Worm (Caenorhabditis elegans): ENCODE data around the gene zig-2.

Gene zig-2

DNA sequence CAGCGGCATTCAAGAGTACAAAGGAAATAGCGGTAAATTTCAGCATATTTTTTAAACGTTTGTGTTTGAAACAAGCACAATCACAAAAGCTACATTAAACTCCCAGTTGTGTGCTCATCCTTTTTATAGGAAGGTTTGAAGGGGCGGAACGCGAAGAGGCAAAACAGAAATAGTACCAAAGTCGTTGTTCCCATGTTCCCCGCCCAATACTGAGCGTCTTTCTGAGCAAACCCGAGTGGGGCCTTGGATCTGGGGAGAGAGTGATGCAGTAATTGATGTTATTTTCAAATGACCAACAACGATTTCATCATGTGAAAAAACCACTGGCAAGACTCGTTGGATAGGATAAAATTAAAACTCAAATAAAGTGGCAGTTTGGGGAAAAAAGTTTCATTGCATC, at the start of gene zig-2:
zig-2 (minus strand) TSS at position 101 of the 400 bp plus-strand sequence.
- TF ChIP-seq ref-1 (GFP tag; conservative IDR thresholded peaks at IDR 0.05) (no peak), cog-1 (tag; optimal IDR thresholded peaks at IDR 0.05) (no peak), flt-1 (GFP tag; IDR thresholded peaks at IDR 0.05) (no peak)

DNA sequence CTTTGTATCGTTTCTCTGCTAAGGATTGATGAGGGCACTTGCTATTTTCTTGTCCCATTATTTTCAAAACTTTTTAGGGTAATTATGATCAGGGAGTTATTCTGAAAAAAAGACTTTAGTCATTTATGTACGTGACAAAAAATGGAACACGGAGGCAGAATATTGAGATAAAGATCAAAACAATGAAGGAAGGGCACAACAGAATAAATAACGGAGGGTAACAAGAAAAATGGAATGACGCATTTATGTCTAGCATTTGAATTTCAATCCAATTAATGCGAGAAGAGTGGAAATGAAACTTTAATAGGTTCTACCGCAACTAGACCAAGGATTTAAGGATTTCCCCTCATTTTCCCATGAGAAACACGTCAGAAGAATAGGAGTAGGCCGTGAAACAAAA, 37.1 kb upstream of the zig-2 start, which contains the start of gene glb-13:
glb-13 (minus strand) TSS at position 101 of the 400 bp plus-strand sequence.
- no peak for TF ChIP-seq T22C8.4 (GFP tag; IDR thresholded peaks at IDR 0.05)
- no peak for TF ChIP-seq cog-1 (tag; optimal IDR thresholded peaks at IDR 0.05)
- no peak for TF ChIP-seq ref-1 (GFP tag; conservative IDR thresholded peaks at IDR 0.05)
- TF ChIP-seq flt-1 (GFP tag; IDR thresholded peaks at IDR 0.05): no peak
- TF ChIP-seq klf-2 (GFP tag; conservative IDR thresholded peaks at IDR 0.05): no peak
- TF ChIP-seq tab-1 (GFP tag; IDR thresholded peaks at IDR 0.05): no peak
- no peak for TF ChIP-seq ztf-29 (GFP tag; IDR thresholded peaks at IDR 0.05)
- no peak for TF ChIP-seq med-1 (GFP tag; optimal IDR thresholded peaks at IDR 0.05; ENCODE audit: insufficient read depth)
- no peak for TF ChIP-seq ztf-23 (GFP tag; IDR thresholded peaks at IDR 0.05)

ce11 chrX:12375783-12376182, 34.5 kb upstream of the zig-2 start:
- TF ChIP-seq flt-1 (GFP tag; IDR thresholded peaks at IDR 0.05): no peak
- no peak for TF ChIP-seq cog-1 (tag; optimal IDR thresholded peaks at IDR 0.05)
- no peak for TF ChIP-seq ztf-29 (GFP tag; IDR thresholded peaks at IDR 0.05)
- TF ChIP-seq tab-1 (GFP tag; IDR thresholded peaks at IDR 0.05): no peak
- no peak for TF ChIP-seq ref-1 (GFP tag; conservative IDR thresholded peaks at IDR 0.05)
- no peak for TF ChIP-seq T22C8.4 (GFP tag; IDR thresholded peaks at IDR 0.05)
- no peak for TF ChIP-seq klf-2 (GFP tag; conservative IDR thresholded peaks at IDR 0.05)
- no peak for TF ChIP-seq med-1 (GFP tag; optimal IDR thresholded peaks at IDR 0.05; ENCODE audit: insufficient read depth)
- no peak for TF ChIP-seq ztf-23 (GFP tag; IDR thresholded peaks at IDR 0.05)

- no peak for TF ChIP-seq ref-1 (GFP tag; conservative IDR thresholded peaks at IDR 0.05)
- TF ChIP-seq cog-1 (tag; optimal IDR thresholded peaks at IDR 0.05): no peak
- no peak for TF ChIP-seq ztf-23 (GFP tag; IDR thresholded peaks at IDR 0.05)
- TF ChIP-seq flt-1 (GFP tag; IDR thresholded peaks at IDR 0.05): no peak
- TF ChIP-seq tab-1 (GFP tag; IDR thresholded peaks at IDR 0.05): no peak
- TF ChIP-seq klf-2 (GFP tag; conservative IDR thresholded peaks at IDR 0.05): no peak
- TF ChIP-seq ztf-29 (GFP tag; IDR thresholded peaks at IDR 0.05): no peak
- no peak for TF ChIP-seq med-1 (GFP tag; optimal IDR thresholded peaks at IDR 0.05; ENCODE audit: insufficient read depth)
- no peak for TF ChIP-seq T22C8.4 (GFP tag; IDR thresholded peaks at IDR 0.05)
Measured at ce11 chrX:12371321-12371720, 30.1 kb upstream of the zig-2 start, which contains the start of gene rif-1.2. Gene rif-1.2 (minus strand): TSS chrX:12371421.

ce11 chrX:12367498-12367897, 26.3 kb upstream of the zig-2 start:
- TF ChIP-seq cog-1 (tag; optimal IDR thresholded peaks at IDR 0.05) (no peak), ztf-29 (GFP tag; IDR thresholded peaks at IDR 0.05) (peak; percentile 47; the same call in 1 of the 2 replicates), ztf-23 (GFP tag; IDR thresholded peaks at IDR 0.05) (peak; percentile 85), med-1 (GFP tag; optimal IDR thresholded peaks at IDR 0.05; ENCODE audit: insufficient read depth) (peak; percentile 21), tab-1 (GFP tag; IDR thresholded peaks at IDR 0.05) (peak; percentile 81), klf-2 (GFP tag; conservative IDR thresholded peaks at IDR 0.05) (0 out of 2 replicates have a peak, but pooled peaks have one; percentile 34), T22C8.4 (GFP tag; IDR thresholded peaks at IDR 0.05) (peak; percentile 62), ref-1 (GFP tag; conservative IDR thresholded peaks at IDR 0.05) (peak; percentile 58; the same call in 1 of the 2 replicates), flt-1 (GFP tag; IDR thresholded peaks at IDR 0.05) (peak; percentile 92)

- TF ChIP-seq cog-1 (tag; optimal IDR thresholded peaks at IDR 0.05) (no peak), tab-1 (GFP tag; IDR thresholded peaks at IDR 0.05) (no peak), ztf-29 (GFP tag; IDR thresholded peaks at IDR 0.05) (no peak), ref-1 (GFP tag; conservative IDR thresholded peaks at IDR 0.05) (no peak), T22C8.4 (GFP tag; IDR thresholded peaks at IDR 0.05) (no peak), ztf-23 (GFP tag; IDR thresholded peaks at IDR 0.05) (no peak), flt-1 (GFP tag; IDR thresholded peaks at IDR 0.05) (no peak), klf-2 (GFP tag; conservative IDR thresholded peaks at IDR 0.05) (no peak)
Measured at ce11 chrX:12365388-12365787, 24.1 kb upstream of the zig-2 start, which contains the start of gene F19H6.4. Gene F19H6.4 (plus strand): TSS chrX:12365688.

DNA sequence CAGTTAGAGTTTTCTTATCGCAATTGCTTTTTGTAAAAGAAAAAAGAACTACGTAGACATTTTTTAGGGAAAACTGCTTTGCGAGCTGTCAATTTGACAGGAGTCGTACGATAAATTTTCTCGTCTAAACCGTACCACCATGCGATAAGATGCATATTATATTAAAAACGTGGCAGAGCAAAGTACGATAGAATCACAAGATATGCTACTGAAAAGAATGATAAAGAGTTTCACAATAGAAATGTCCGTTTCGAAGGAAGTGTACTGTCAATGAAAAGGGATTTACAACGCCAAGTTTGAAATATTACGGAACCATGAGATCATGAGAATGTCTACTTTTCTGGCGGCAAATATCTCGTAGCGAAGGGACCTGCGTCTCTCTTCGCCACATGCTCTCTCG, 23.6 kb upstream of the zig-2 start, which contains the start of gene F19H6.5:
F19H6.5 (minus strand) TSS at position 101 of the 400 bp plus-strand sequence.
- TF ChIP-seq T22C8.4 (GFP tag; IDR thresholded peaks at IDR 0.05) (no peak), cog-1 (tag; optimal IDR thresholded peaks at IDR 0.05) (no peak), ref-1 (GFP tag; conservative IDR thresholded peaks at IDR 0.05) (no peak), flt-1 (GFP tag; IDR thresholded peaks at IDR 0.05) (no peak), med-1 (GFP tag; optimal IDR thresholded peaks at IDR 0.05; ENCODE audit: insufficient read depth) (no peak), ztf-23 (GFP tag; IDR thresholded peaks at IDR 0.05) (no peak), tab-1 (GFP tag; IDR thresholded peaks at IDR 0.05) (no peak), klf-2 (GFP tag; conservative IDR thresholded peaks at IDR 0.05) (no peak), ztf-29 (GFP tag; IDR thresholded peaks at IDR 0.05) (no peak)

DNA sequence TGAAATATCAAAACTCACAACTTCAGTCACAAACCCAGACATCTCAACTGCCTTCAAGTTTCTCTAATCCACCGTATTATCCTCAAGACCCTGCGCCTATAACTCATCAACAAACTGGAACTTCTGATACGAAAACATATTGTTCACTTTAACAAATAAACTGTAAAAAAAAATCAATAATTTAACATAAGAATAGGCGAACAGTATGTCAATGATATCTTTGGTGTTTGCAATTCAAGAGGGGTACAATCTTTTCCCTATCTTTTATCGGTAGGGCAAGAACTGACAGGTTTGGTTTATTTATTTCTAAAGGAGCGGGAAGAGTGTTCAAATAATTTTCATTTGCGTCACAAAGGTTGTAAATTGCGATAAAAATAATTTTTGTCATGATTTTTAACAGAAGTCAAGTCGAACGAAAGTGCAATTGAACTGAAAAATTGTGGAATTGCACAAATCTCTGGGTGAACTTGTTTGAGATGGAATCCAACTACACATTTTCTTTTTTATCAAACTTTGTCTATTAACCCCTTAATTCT, 21.8 kb upstream of the zig-2 start:
- TF ChIP-seq flt-1 (GFP tag; IDR thresholded peaks at IDR 0.05) (no peak), tab-1 (GFP tag; IDR thresholded peaks at IDR 0.05) (no peak), T22C8.4 (GFP tag; IDR thresholded peaks at IDR 0.05) (peak; percentile 91), klf-2 (GFP tag; conservative IDR thresholded peaks at IDR 0.05) (peak; percentile 44; the same call in 1 of the 2 replicates), ztf-23 (GFP tag; IDR thresholded peaks at IDR 0.05) (0 out of 2 replicates have a peak, but pooled peaks have one; percentile 35), med-1 (GFP tag; optimal IDR thresholded peaks at IDR 0.05; ENCODE audit: insufficient read depth) (peak; percentile 12), cog-1 (tag; optimal IDR thresholded peaks at IDR 0.05) (peak; percentile 87)

DNA sequence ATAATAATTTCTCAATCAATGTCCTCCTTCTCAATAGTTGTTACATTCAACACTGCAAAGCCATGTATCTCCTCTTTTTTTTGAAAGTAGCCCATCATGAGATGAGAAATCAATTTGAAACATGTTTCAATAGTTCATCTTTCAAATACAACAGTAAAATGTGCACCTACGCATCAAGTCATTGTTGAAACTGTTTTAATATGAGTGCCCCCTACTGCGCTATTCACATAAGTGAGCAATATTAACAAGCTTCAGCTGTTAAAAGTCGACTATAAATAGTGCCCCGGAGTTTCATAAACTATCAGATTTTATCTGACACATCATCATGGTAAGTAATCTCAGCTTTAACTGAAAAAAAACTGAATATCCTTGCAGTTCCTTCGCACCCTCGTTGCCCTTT, 19.2 kb upstream of the zig-2 start, which contains the start of the genes nspc-15 and F19H6.6:
nspc-15 (plus strand) TSS at position 301 of the 400 bp plus-strand sequence.
F19H6.6 (plus strand) TSS at position 384 of the 400 bp plus-strand sequence.
- TF ChIP-seq tab-1 (GFP tag; IDR thresholded peaks at IDR 0.05) (no peak), cog-1 (tag; optimal IDR thresholded peaks at IDR 0.05) (no peak), klf-2 (GFP tag; conservative IDR thresholded peaks at IDR 0.05) (no peak)

ce11 chrX:12358957-12359356, 17.7 kb upstream of the zig-2 start, which contains the start of gene nspc-14:
Gene nspc-14 (minus strand): TSS chrX:12359057.
- TF ChIP-seq T22C8.4 (GFP tag; IDR thresholded peaks at IDR 0.05) (no peak), tab-1 (GFP tag; IDR thresholded peaks at IDR 0.05) (no peak)
